Worm (Caenorhabditis elegans) whole organism, L1 larva: Measurements from ENCODE around the gene math-42.

Experiments
- aly-2 ChIP-seq: fragments of 150-350 bp; optimal IDR thresholded peaks from 2 replicates; lab custom pipeline; 2014; ENCODE audit warnings: missing biosample characterization, missing genetic modification characterization
- ceh-82 ChIP-seq, 3 experiments: fragments of 150-350 bp in 1 of 3; sonication (generic microtip) in 2 of 3; optimal IDR thresholded peaks; 2 replicates each; lab custom pipeline; 2014 to 2017; ENCODE audit warnings: missing biosample characterization in 3 of 3, missing genetic modification characterization in 3 of 3
- elt-2 ChIP-seq: sonication (generic microtip); optimal IDR thresholded peaks from 2 replicates; lab custom pipeline; 2016; ENCODE audit warnings: missing genetic modification characterization, mild to moderate bottlenecking, inconsistent platforms, missing compliant biosample characterization, missing genetic modification reagents
- fos-1 ChIP-seq: fragments of 150-350 bp; optimal IDR thresholded peaks from 2 replicates; lab custom pipeline; 2014; ENCODE audit warnings: missing biosample characterization, missing genetic modification characterization
- lin-15B ChIP-seq: fragments of 150-350 bp; sonication (generic microtip); optimal IDR thresholded peaks from 3 replicates; lab custom pipeline; 2014; ENCODE audit warnings: missing biosample characterization, missing genetic modification characterization
- mep-1 ChIP-seq: fragments of 150-350 bp; optimal IDR thresholded peaks from 2 replicates; lab custom pipeline; 2014; ENCODE audit warnings: missing biosample characterization, missing genetic modification characterization
- ztf-11 ChIP-seq, 2 experiments: sonication (generic microtip); optimal IDR thresholded peaks; 2 replicates each; lab custom pipeline; 2016 to 2017; ENCODE audit warnings: missing genetic modification characterization in 2 of 2, missing biosample characterization in 1 of 2, missing compliant biosample characterization in 1 of 2

- TF ChIP-seq fos-1 (tag; lab: Kevin White, UChicago) (no peak), mep-1 (tag; lab: Kevin White, UChicago) (no peak), lin-15B (tag; lab: Kevin White, UChicago) (no peak), ztf-11 (tag; optimal IDR thresholded peaks at IDR 0.05; lab: Kevin White, UChicago) (no peak), elt-2 (tag; lab: Kevin White, UChicago) (no peak), aly-2 (tag; lab: Kevin White, UChicago) (no peak), ceh-82 (tag; optimal IDR thresholded peaks at IDR 0.05; lab: Kevin White, UChicago) (no peak)
Measured at ce11 chrII:2146900-2147375, 47.2 kb downstream of the math-42 start, which contains the start of gene C40A11.2.
